Fruit fly (Drosophila melanogaster): Measurements from ENCODE around the gene Brms1.

DNA sequence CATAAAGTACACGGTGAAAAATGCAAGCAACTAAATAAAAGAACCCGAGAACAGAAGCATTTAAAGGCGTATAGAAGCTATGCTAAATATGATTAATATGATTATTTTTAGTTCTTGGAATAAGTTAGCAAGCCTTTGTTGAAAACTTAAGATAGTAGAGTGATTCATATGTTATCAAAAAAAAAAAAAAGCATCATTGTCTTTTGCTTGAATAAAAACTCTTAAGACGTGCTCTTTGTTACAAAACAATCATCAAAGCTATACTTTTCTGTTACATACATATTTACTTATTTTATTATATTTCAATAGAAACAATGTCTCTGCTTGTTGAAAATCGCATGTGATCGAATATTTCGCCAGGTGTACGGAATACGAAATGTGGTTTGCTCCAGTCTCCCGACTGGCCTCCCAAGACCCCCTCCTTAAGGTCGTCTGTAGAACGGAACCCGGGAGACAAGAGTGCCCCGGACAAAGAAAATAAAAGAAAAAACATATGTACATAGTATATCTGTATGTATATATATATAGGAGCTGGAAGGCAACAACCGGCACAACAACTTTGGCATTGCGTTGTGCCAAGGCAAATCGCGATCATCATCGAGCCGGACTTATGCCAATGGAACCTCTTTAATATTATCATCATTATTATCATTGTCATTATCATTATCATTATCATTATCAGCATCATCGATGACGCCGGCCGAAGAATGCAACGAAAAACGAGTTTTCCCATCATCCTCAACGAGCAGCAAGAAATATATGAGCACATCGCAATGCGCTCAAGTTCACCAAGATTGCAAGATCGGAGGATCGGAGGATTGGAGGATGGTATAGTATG, 17.9 kb downstream of the Brms1 start:
- TF ChIP-seq CG8478 (optimal IDR thresholded peaks at IDR 0.05) = no peak
- no peak for TF ChIP-seq CTCF (optimal IDR thresholded peaks at IDR 0.05)

All from S2 (cell line).